Fruit fly (Drosophila melanogaster) whole organism, embryonic: ENCODE results near the gene Obp93a.

ENCODE experiments used
- ATbp ChIP-seq: fragments of 200-800 bp; sonication (Bioruptor generic); optimal IDR thresholded peaks from 2 replicates; lab custom pipeline; 2017; ENCODE audit warnings: missing biosample characterization, mild to moderate bottlenecking, missing genetic modification characterization, missing genetic modification reagents
- Atf3 ChIP-seq: fragments of 200-800 bp; sonication (Bioruptor generic); optimal IDR thresholded peaks from 3 replicates; lab custom pipeline; 2016; ENCODE audit warnings: missing biosample characterization, missing genetic modification characterization
- CG10274 ChIP-seq: fragments of 200-800 bp; sonication (Bioruptor generic); optimal IDR thresholded peaks from 3 replicates; lab custom pipeline; 2017; ENCODE audit warnings: missing biosample characterization, mild to moderate bottlenecking, missing genetic modification characterization
- CG10431 ChIP-seq: fragments of 200-800 bp; sonication (Bioruptor generic); optimal IDR thresholded peaks from 3 replicates; lab custom pipeline; 2018; ENCODE audit warnings: missing biosample characterization, mild to moderate bottlenecking, missing genetic modification characterization
- CG12769 ChIP-seq: fragments of 200-800 bp; sonication (Bioruptor generic); optimal IDR thresholded peaks from 2 replicates; lab custom pipeline; 2019; ENCODE audit warnings: missing biosample characterization, mild to moderate bottlenecking, missing genetic modification characterization, moderate library complexity
- CG13624 ChIP-seq: fragments of 200-800 bp; sonication (Bioruptor generic); optimal IDR thresholded peaks from 2 replicates; lab custom pipeline; 2016; ENCODE audit warnings: missing biosample characterization, missing genetic modification characterization
- CG17186 ChIP-seq: fragments of 200-800 bp; sonication (Bioruptor generic); optimal IDR thresholded peaks from 3 replicates; lab custom pipeline; 2017; ENCODE audit warnings: missing biosample characterization, missing genetic modification reagents, missing genetic modification characterization
- CG17361 ChIP-seq: fragments of 200-800 bp; sonication (Bioruptor generic); IDR thresholded peaks from 3 replicates; pipeline ENCODE4 v1.3.6; 2022; ENCODE audit warnings: missing biosample characterization, missing genetic modification characterization
- CG18476 ChIP-seq: fragments of 200-800 bp; sonication (Bioruptor generic); optimal IDR thresholded peaks from 2 replicates; lab custom pipeline; 2016; ENCODE audit warnings: missing biosample characterization, mild to moderate bottlenecking, missing genetic modification characterization
- CG2889 ChIP-seq: fragments of 200-800 bp; sonication (Bioruptor generic); IDR thresholded peaks from 3 replicates; pipeline ENCODE4 v1.3.6; 2022; ENCODE audit warnings: missing biosample characterization, missing genetic modification characterization
- CG30431 ChIP-seq: fragments of 200-800 bp; sonication (Bioruptor generic); optimal IDR thresholded peaks from 2 replicates; lab custom pipeline; 2017; ENCODE audit warnings: missing biosample characterization, missing genetic modification characterization
- CG31388 ChIP-seq: fragments of 200-800 bp; sonication (Bioruptor generic); optimal IDR thresholded peaks from 2 replicates; lab custom pipeline; 2016; ENCODE audit warnings: missing biosample characterization, missing genetic modification characterization
- CG3281 ChIP-seq: fragments of 200-800 bp; sonication (Bioruptor generic); optimal IDR thresholded peaks from 3 replicates; lab custom pipeline; 2017; ENCODE audit warnings: missing biosample characterization, mild to moderate bottlenecking, missing genetic modification characterization
- CG3726 ChIP-seq: fragments of 200-800 bp; sonication (Bioruptor generic); IDR thresholded peaks from 3 replicates; pipeline ENCODE4, ENCODE4 v1.3.6; 2022; ENCODE audit warnings: missing biosample characterization, missing genetic modification characterization
- CG3847 ChIP-seq: fragments of 200-800 bp; sonication (Bioruptor generic); IDR thresholded peaks from 2 replicates; pipeline ENCODE4 v1.3.6; 2022; ENCODE audit warnings: missing biosample characterization, missing genetic modification characterization
- CG4360 ChIP-seq: fragments of 200-800 bp; sonication (Bioruptor generic); IDR thresholded peaks from 2 replicates; pipeline ENCODE4 v1.3.6; 2022; ENCODE audit warnings: missing biosample characterization, missing genetic modification characterization
- CG6254 ChIP-seq: fragments of 200-800 bp; sonication (Bioruptor generic); optimal IDR thresholded peaks from 3 replicates; lab custom pipeline; 2017; ENCODE audit warnings: mild to moderate bottlenecking, missing biosample characterization, missing genetic modification reagents, missing genetic modification characterization
- CG7556 ChIP-seq: fragments of 200-800 bp; sonication (Bioruptor generic); optimal IDR thresholded peaks from 2 replicates; lab custom pipeline; 2017; ENCODE audit warnings: missing biosample characterization, mild to moderate bottlenecking, missing genetic modification characterization
- CG7928 ChIP-seq: fragments of 200-800 bp; sonication (Bioruptor generic); optimal IDR thresholded peaks from 2 replicates; lab custom pipeline; 2017; ENCODE audit warnings: missing biosample characterization, mild to moderate bottlenecking, missing genetic modification characterization
- CG9876 ChIP-seq: fragments of 200-800 bp; sonication (Bioruptor generic); optimal IDR thresholded peaks from 2 replicates; lab custom pipeline; 2016; ENCODE audit warnings: missing biosample characterization, missing genetic modification characterization
- CrebB ChIP-seq: fragments of 200-800 bp; sonication (Bioruptor generic); optimal IDR thresholded peaks from 3 replicates; lab custom pipeline; 2018; ENCODE audit warnings: missing biosample characterization, mild to moderate bottlenecking, missing genetic modification characterization
- Dfd ChIP-seq, 2 experiments: fragments of >200 bp; optimal IDR thresholded peaks; 2 replicates each; lab custom pipeline; 2017; ENCODE audit warnings: missing biosample characterization in 2 of 2, missing genetic modification characterization in 2 of 2
- Doc2 ChIP-seq: fragments of 200-800 bp; sonication (Bioruptor generic); IDR thresholded peaks from 2 replicates; pipeline ENCODE4 v1.3.6; 2022; ENCODE audit warnings: missing biosample characterization, missing genetic modification characterization
- Gsc ChIP-seq: fragments of 200-800 bp; sonication (Bioruptor generic); IDR thresholded peaks from 2 replicates; pipeline ENCODE4 v1.3.6; 2022; ENCODE audit warnings: missing biosample characterization, missing genetic modification characterization
- H2.0 ChIP-seq: fragments of 200-800 bp; sonication (Bioruptor generic); IDR thresholded peaks from 2 replicates; pipeline ENCODE4 v1.3.6; 2022; ENCODE audit warnings: missing biosample characterization, missing genetic modification characterization
- Lim3 ChIP-seq: fragments of 200-800 bp; sonication (Bioruptor generic); IDR thresholded peaks from 2 replicates; pipeline ENCODE4 v1.3.6; 2022; ENCODE audit warnings: missing biosample characterization, missing genetic modification characterization
- Mad ChIP-seq: fragments of 200-800 bp; sonication (Bioruptor generic); optimal IDR thresholded peaks from 2 replicates; lab custom pipeline; 2016; ENCODE audit warnings: missing biosample characterization, missing genetic modification characterization
- Mrtf ChIP-seq: fragments of 200-800 bp; sonication (Bioruptor generic); IDR thresholded peaks from 3 replicates; pipeline ENCODE4 v1.3.6; 2022; ENCODE audit warnings: missing biosample characterization, missing genetic modification characterization
- Neu2 ChIP-seq: fragments of 200-800 bp; sonication (Bioruptor generic); optimal IDR thresholded peaks from 3 replicates; lab custom pipeline; 2016; ENCODE audit warnings: missing biosample characterization, missing genetic modification characterization, borderline replicate concordance
- Poxn ChIP-seq: fragments of 200-800 bp; sonication (Bioruptor generic); IDR thresholded peaks from 2 replicates; pipeline ENCODE4 v1.3.6; 2022; ENCODE audit warnings: missing biosample characterization, missing genetic modification characterization
- Sox100B ChIP-seq: fragments of 200-800 bp; sonication (Bioruptor generic); optimal IDR thresholded peaks from 3 replicates; lab custom pipeline; 2018; ENCODE audit warnings: missing biosample characterization, mild to moderate bottlenecking, missing genetic modification characterization
- Sry-δ ChIP-seq: fragments of 200-800 bp; sonication (Bioruptor generic); optimal IDR thresholded peaks from 2 replicates; lab custom pipeline; 2016; ENCODE audit warnings: missing biosample characterization, missing genetic modification characterization
- Ssrp ChIP-seq: fragments of 200-800 bp; sonication (Bioruptor generic); optimal IDR thresholded peaks from 2 replicates; lab custom pipeline; 2018; ENCODE audit warnings: missing biosample characterization, mild to moderate bottlenecking, missing genetic modification characterization, moderate library complexity
- crol ChIP-seq: fragments of 200-800 bp; sonication (Bioruptor generic); IDR thresholded peaks from 2 replicates; pipeline ENCODE4 v1.3.6; 2022; ENCODE audit warnings: missing biosample characterization, missing genetic modification characterization
- da ChIP-seq: fragments of 200-800 bp; sonication (Bioruptor generic); optimal IDR thresholded peaks from 2 replicates; lab custom pipeline; 2016; ENCODE audit warnings: missing biosample characterization, missing genetic modification characterization
- danr ChIP-seq: fragments of 200-800 bp; sonication (Bioruptor generic); IDR thresholded peaks from 2 replicates; pipeline ENCODE4 v1.3.6; 2022; ENCODE audit warnings: missing biosample characterization, missing genetic modification characterization
- fu2 ChIP-seq: fragments of 200-800 bp; sonication (Bioruptor generic); optimal IDR thresholded peaks from 2 replicates; lab custom pipeline; 2016; ENCODE audit warnings: missing biosample characterization, missing genetic modification characterization
- h ChIP-seq: fragments of >200 bp; optimal IDR thresholded peaks from 2 replicates; lab custom pipeline; 2017
- hbn ChIP-seq: fragments of 200-800 bp; sonication (Bioruptor generic); IDR thresholded peaks from 2 replicates; pipeline ENCODE4 v1.3.6; 2022; ENCODE audit warnings: missing biosample characterization, missing genetic modification characterization; ENCODE audit not compliant: partially characterized antibody
- hkb ChIP-seq, 2 experiments: fragments of 200-800 bp in 1 of 2; fragments of >200 bp in 1 of 2; sonication (Bioruptor generic) in 1 of 2; IDR thresholded peaks in 1 of 2; optimal IDR thresholded peaks in 1 of 2; 2 replicates each; pipeline versions ENCODE4 v1.3.6 to Lab custom; 2017 to 2022; ENCODE audit warnings: missing biosample characterization in 1 of 2, missing genetic modification characterization in 1 of 2
- jing ChIP-seq: fragments of 200-800 bp; sonication (Bioruptor generic); optimal IDR thresholded peaks from 2 replicates; lab custom pipeline; 2018; ENCODE audit warnings: missing biosample characterization, mild to moderate bottlenecking, missing genetic modification characterization
- knrl ChIP-seq: fragments of 200-800 bp; sonication (Bioruptor generic); IDR thresholded peaks from 3 replicates; pipeline ENCODE4 v1.3.6; 2022; ENCODE audit warnings: missing biosample characterization, missing genetic modification characterization; ENCODE audit not compliant: partially characterized antibody
- mld ChIP-seq: fragments of 200-800 bp; sonication (Bioruptor generic); IDR thresholded peaks from 3 replicates; pipeline ENCODE4 v1.3.6; 2022; ENCODE audit warnings: missing biosample characterization, missing genetic modification characterization; ENCODE audit not compliant: partially characterized antibody
- pfk ChIP-seq: fragments of 200-800 bp; sonication (Bioruptor generic); optimal IDR thresholded peaks from 2 replicates; lab custom pipeline; 2018; ENCODE audit warnings: missing biosample characterization, mild to moderate bottlenecking, missing genetic modification characterization, moderate library complexity
- row ChIP-seq: fragments of 200-800 bp; sonication (Bioruptor generic); IDR thresholded peaks from 3 replicates; pipeline ENCODE4 v1.3.6; 2022; ENCODE audit warnings: missing biosample characterization, missing genetic modification characterization
- sr ChIP-seq: fragments of 200-800 bp; sonication (Bioruptor generic); IDR thresholded peaks from 3 replicates; pipeline ENCODE4 v1.3.6; 2022; ENCODE audit warnings: missing biosample characterization, missing genetic modification characterization
- tna ChIP-seq: fragments of 200-800 bp; sonication (Bioruptor generic); IDR thresholded peaks from 2 replicates; pipeline ENCODE4 v1.3.6; 2022; ENCODE audit warnings: missing biosample characterization, missing genetic modification characterization; ENCODE audit not compliant: partially characterized antibody
- trh ChIP-seq: fragments of 200-800 bp; sonication (Bioruptor generic); optimal IDR thresholded peaks from 2 replicates; lab custom pipeline; 2016; ENCODE audit warnings: missing biosample characterization, missing genetic modification characterization
- unc-4 ChIP-seq: fragments of 200-800 bp; sonication (Bioruptor generic); IDR thresholded peaks from 2 replicates; pipeline ENCODE4 v1.3.6; 2022; ENCODE audit warnings: missing biosample characterization, missing genetic modification characterization; ENCODE audit not compliant: partially characterized antibody

The Obp93a gene

dm6 chr3R:21107907-21108591 lies 21.5 kb downstream of the Obp93a start, which contains the start of the genes Sec15 and rtet (continued):
- no peak for TF ChIP-seq CG4360 (GFP tag; lab: Robert Waterston, UW)
- peak; percentile 53; the same call in 2 of the 3 replicates for TF ChIP-seq row (GFP tag; lab: Robert Waterston, UW)
- no peak for TF ChIP-seq CG10431 (GFP tag; lab: Kevin White, UChicago)
- TF ChIP-seq trh = no peak
- TF ChIP-seq CG17361 (GFP tag; lab: Robert Waterston, UW) = peak; percentile 31; the same call in 1 of the 3 replicates
- TF ChIP-seq Poxn (GFP tag; lab: Robert Waterston, UW) = no peak
- TF ChIP-seq Neu2 (GFP tag; lab: Kevin White, UChicago) = no peak
- TF ChIP-seq knrl (GFP tag; lab: Robert Waterston, UW) = peak; percentile 73; the same call in 2 of the 3 replicates
- peak; percentile 48 for TF ChIP-seq Mad
- no peak for TF ChIP-seq da (GFP tag; lab: Kevin White, UChicago)
- TF ChIP-seq CG30431 (GFP tag; lab: Kevin White, UChicago) = peak; percentile 27
- TF ChIP-seq Gsc (GFP tag; lab: Robert Waterston, UW) = no peak
- TF ChIP-seq CG10274 (GFP tag; lab: Kevin White, UChicago) = no peak
- peak; percentile 42; the same call in 1 of the 3 replicates for TF ChIP-seq CG2889 (GFP tag; lab: Robert Waterston, UW)
- TF ChIP-seq CG3847 (GFP tag; lab: Robert Waterston, UW) = peak; percentile 48; the same call in 1 of the 2 replicates
- peak; percentile 49; the same call in 2 of the 3 replicates for TF ChIP-seq Mrtf (GFP tag; lab: Robert Waterston, UW)
- peak; percentile 67 for TF ChIP-seq H2.0 (GFP tag; lab: Robert Waterston, UW)
- no peak for TF ChIP-seq CG31388 (GFP tag; lab: Kevin White, UChicago)
- TF ChIP-seq fu2 (GFP tag; lab: Kevin White, UChicago) = peak; percentile 5
- TF ChIP-seq unc-4 (GFP tag; lab: Robert Waterston, UW) = peak; percentile 68
- no peak for TF ChIP-seq CG12769 (tag; lab: Kevin White, UChicago)
- no peak for TF ChIP-seq Doc2 (GFP tag; lab: Robert Waterston, UW)
- TF ChIP-seq sr (GFP tag; lab: Robert Waterston, UW) = 0 out of 3 replicates have a peak, but pooled peaks have one; percentile 22
- TF ChIP-seq CG18476 = peak; percentile 64
- peak; percentile 22 for TF ChIP-seq Sry-δ
- TF ChIP-seq ATbp = no peak
- TF ChIP-seq h (lab: Kevin White, UChicago) = no peak
- TF ChIP-seq jing (GFP tag; lab: Kevin White, UChicago) = no peak
- TF ChIP-seq Atf3 (GFP tag; lab: Kevin White, UChicago) = no peak
- peak; percentile 46; the same call in 1 of the 3 replicates for TF ChIP-seq mld (GFP tag; lab: Robert Waterston, UW)
- TF ChIP-seq Sox100B = no peak
- no peak for TF ChIP-seq CG3726
- TF ChIP-seq CG13624 (GFP tag; lab: Kevin White, UChicago) = peak; percentile 45
- TF ChIP-seq crol (GFP tag; lab: Robert Waterston, UW) = no peak
- peak; percentile 24 for TF ChIP-seq tna
- TF ChIP-seq CG3281 (GFP tag; lab: Kevin White, UChicago) = peak; percentile 57
- peak; percentile 17 for TF ChIP-seq CG7556 (GFP tag; lab: Kevin White, UChicago)
- no peak for TF ChIP-seq CrebB (tag; lab: Kevin White, UChicago)
- no peak for TF ChIP-seq hkb (optimal IDR thresholded peaks at IDR 0.05; lab: Kevin White, UChicago)
- TF ChIP-seq hkb (GFP tag; IDR thresholded peaks at IDR 0.05; lab: Robert Waterston, UW) = 0 out of 2 replicates have a peak, but pooled peaks have one; percentile 35
- no peak for TF ChIP-seq pfk (GFP tag; lab: Kevin White, UChicago)
- peak; percentile 21 for TF ChIP-seq CG9876 (GFP tag; lab: Kevin White, UChicago)
- TF ChIP-seq Lim3 = no peak
- TF ChIP-seq Dfd (GFP tag; optimal IDR thresholded peaks at IDR 0.05; lab: Kevin White, UChicago) = no peak
- TF ChIP-seq hbn (GFP tag; lab: Robert Waterston, UW) = 0 out of 2 replicates have a peak, but pooled peaks have one; percentile 26
- TF ChIP-seq CG7928 (GFP tag; lab: Kevin White, UChicago) = no peak
- TF ChIP-seq Ssrp (tag; lab: Kevin White, UChicago) = peak; percentile 72
- TF ChIP-seq CG6254 = no peak
- no peak for TF ChIP-seq danr (GFP tag; lab: Robert Waterston, UW)
- TF ChIP-seq CG17186 (GFP tag; lab: Kevin White, UChicago) = no peak
